Fruit fly (Drosophila melanogaster): ENCODE data around the gene COX5A.

The COX5A gene

dm6 chr3R:11849378-11850249 is 30.5 kb downstream of the COX5A start (continued):
- TF ChIP-seq gcm2 (GFP tag; optimal IDR thresholded peaks at IDR 0.05): peak; percentile 76
- TF ChIP-seq CHES-1-like (GFP tag; optimal IDR thresholded peaks at IDR 0.05): peak; percentile 55

- TF ChIP-seq sd (tag; optimal IDR thresholded peaks at IDR 0.05) (peak; percentile 76), CG14965 (GFP tag; optimal IDR thresholded peaks at IDR 0.05; ENCODE audit: borderline replicate concordance) (no peak), HmgZ (tag; optimal IDR thresholded peaks at IDR 0.05) (peak; percentile 4), HLH4C (GFP tag; IDR thresholded peaks at IDR 0.05; ENCODE audit: partially characterized antibody) (no peak), hb (GFP tag; IDR thresholded peaks at IDR 0.05; ENCODE audit: partially characterized antibody) (no peak), prd (optimal IDR thresholded peaks at IDR 0.05) (no peak), prd (GFP tag; IDR thresholded peaks at IDR 0.05) (peak; percentile 80; the same call in 2 of the 3 replicates), CG3163 (GFP tag; optimal IDR thresholded peaks at IDR 0.05) (peak; percentile 17), Dad (GFP tag; optimal IDR thresholded peaks at IDR 0.05) (peak; percentile 29), ems (GFP tag; optimal IDR thresholded peaks at IDR 0.05) (peak; percentile 74), CG34376 (GFP tag; optimal IDR thresholded peaks at IDR 0.05) (no peak), org-1 (GFP tag; optimal IDR thresholded peaks at IDR 0.05) (peak; percentile 73), Antp (GFP tag; optimal IDR thresholded peaks at IDR 0.05) (peak; percentile 60), CG8388 (GFP tag; optimal IDR thresholded peaks at IDR 0.05) (peak; percentile 91), her (GFP tag; optimal IDR thresholded peaks at IDR 0.05) (peak; percentile 17), CG4730 (GFP tag; IDR thresholded peaks at IDR 0.05) (peak; percentile 39; the same call in 1 of the 2 replicates), CG17802 (tag; optimal IDR thresholded peaks at IDR 0.05) (peak; percentile 59), Taf1 (GFP tag; IDR thresholded peaks at IDR 0.05) (no peak), NK7.1 (GFP tag; optimal IDR thresholded peaks at IDR 0.05) (peak; percentile 42), salm (tag; optimal IDR thresholded peaks at IDR 0.05) (peak; percentile 76), CG6813 (GFP tag; optimal IDR thresholded peaks at IDR 0.05) (peak; percentile 47), slp2 (GFP tag; optimal IDR thresholded peaks at IDR 0.05) (peak; percentile 89), CG15601 (tag; optimal IDR thresholded peaks at IDR 0.05) (peak; percentile 94), Lim3 (GFP tag; IDR thresholded peaks at IDR 0.05) (no peak), pfk (GFP tag; optimal IDR thresholded peaks at IDR 0.05) (no peak), dati (GFP tag; IDR thresholded peaks at IDR 0.05) (no peak), seq (GFP tag; IDR thresholded peaks at IDR 0.05) (no peak), Trl (optimal IDR thresholded peaks at IDR 0.05) (no peak), Trl (GFP tag; optimal IDR thresholded peaks at IDR 0.05) (peak; percentile 75), CG1233 (GFP tag; optimal IDR thresholded peaks at IDR 0.05) (peak; percentile 76), CG1024 (GFP tag; IDR thresholded peaks at IDR 0.05) (no peak; the same call in none of the 2 replicates), zen2 (GFP tag; IDR thresholded peaks at IDR 0.05; ENCODE audit: partially characterized antibody) (no peak), sens-2 (GFP tag; IDR thresholded peaks at IDR 0.05) (peak; percentile 51; the same call in 1 of the 2 replicates), dpn (GFP tag; optimal IDR thresholded peaks at IDR 0.05) (peak; percentile 56 to 69), gsb-n (tag; optimal IDR thresholded peaks at IDR 0.05) (peak; percentile 89), fru (optimal IDR thresholded peaks at IDR 0.05) (no peak), unpg (GFP tag; optimal IDR thresholded peaks at IDR 0.05) (peak; percentile 85), danr (GFP tag; IDR thresholded peaks at IDR 0.05) (peak; percentile 19; the same call in 1 of the 2 replicates), gce (GFP tag; IDR thresholded peaks at IDR 0.05) (0 out of 3 replicates have a peak, but pooled peaks have one; percentile 6), Hmr (GFP tag; optimal IDR thresholded peaks at IDR 0.05) (no peak), ham (GFP tag; IDR thresholded peaks at IDR 0.05) (no peak), CG12071 (GFP tag; optimal IDR thresholded peaks at IDR 0.05) (peak; percentile 60), CG7928 (GFP tag; optimal IDR thresholded peaks at IDR 0.05) (no peak)
Observed at dm6 chr3R:11850917-11851897, 32.0 kb downstream of the COX5A start.

All from whole organism, embryonic.